Fruit fly (Drosophila melanogaster): ENCODE results near the gene CG12091.

CG12091 gene

DNA sequence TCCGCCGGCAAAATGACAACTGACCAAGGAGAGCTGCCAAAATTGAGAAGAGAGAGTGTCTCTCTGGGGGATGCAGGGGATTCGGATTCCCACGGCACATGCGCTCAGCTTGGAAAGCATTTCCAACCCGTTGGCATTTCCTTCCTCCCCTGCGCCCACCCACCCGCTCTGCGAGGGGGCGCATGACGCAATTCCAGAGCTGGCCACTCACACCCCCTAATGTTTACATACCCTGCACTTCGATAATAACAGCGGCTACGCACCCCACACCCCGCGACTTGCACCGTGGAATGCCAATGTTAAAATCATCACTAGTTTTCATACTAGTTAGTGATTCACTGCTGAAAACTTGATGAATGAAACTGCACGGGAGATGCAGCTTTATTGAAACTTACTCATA, 47.1 kb downstream of the CG12091 start, which contains the start of gene stet (continued):
- TF ChIP-seq CG8944 (GFP tag; optimal IDR thresholded peaks at IDR 0.05) (no peak), schlank (tag; optimal IDR thresholded peaks at IDR 0.05) (no peak), Eip74EF (GFP tag; optimal IDR thresholded peaks at IDR 0.05) (no peak), CG10565 (GFP tag; optimal IDR thresholded peaks at IDR 0.05) (no peak), CG13424 (tag; optimal IDR thresholded peaks at IDR 0.05) (no peak), lola (GFP tag; optimal IDR thresholded peaks at IDR 0.05) (no peak), HmgZ (tag; optimal IDR thresholded peaks at IDR 0.05) (no peak), CG7372 (GFP tag; IDR thresholded peaks at IDR 0.05) (no peak), HHEX (GFP tag; optimal IDR thresholded peaks at IDR 0.05) (no peak), peb (GFP tag; IDR thresholded peaks at IDR 0.05) (no peak), CG34224 (GFP tag; IDR thresholded peaks at IDR 0.05; ENCODE audit: partially characterized antibody) (no peak), CG9609 (GFP tag; optimal IDR thresholded peaks at IDR 0.05) (no peak), CrebB (tag; optimal IDR thresholded peaks at IDR 0.05) (no peak), Tbp (GFP tag; optimal IDR thresholded peaks at IDR 0.05) (no peak), chn (GFP tag; optimal IDR thresholded peaks at IDR 0.05) (no peak), cwo (GFP tag; optimal IDR thresholded peaks at IDR 0.05) (peak; percentile 1), Side (GFP tag; optimal IDR thresholded peaks at IDR 0.05) (no peak), Opbp (GFP tag; IDR thresholded peaks at IDR 0.05; ENCODE audit: partially characterized antibody) (0 out of 3 replicates have a peak, but pooled peaks have one; percentile 18), tna (GFP tag; IDR thresholded peaks at IDR 0.05; ENCODE audit: partially characterized antibody) (no peak), D (optimal IDR thresholded peaks at IDR 0.05) (no peak), D (GFP tag; optimal IDR thresholded peaks at IDR 0.05) (no peak), chinmo (GFP tag; IDR thresholded peaks at IDR 0.05; ENCODE audit: partially characterized antibody) (0 out of 4 replicates have a peak, but pooled peaks have one; percentile 51), slbo (GFP tag; IDR thresholded peaks at IDR 0.05) (no peak), zen (tag; optimal IDR thresholded peaks at IDR 0.05) (no peak), CG17186 (GFP tag; optimal IDR thresholded peaks at IDR 0.05) (no peak), CoRest (tag; optimal IDR thresholded peaks at IDR 0.05) (no peak), Atf-2 (GFP tag; optimal IDR thresholded peaks at IDR 0.05) (no peak), CG12769 (tag; optimal IDR thresholded peaks at IDR 0.05) (no peak), Rfx (GFP tag; IDR thresholded peaks at IDR 0.05) (peak; percentile 21; the same call in 1 of the 2 replicates), CG10543 (GFP tag; optimal IDR thresholded peaks at IDR 0.05) (peak; percentile 44), sug (tag; optimal IDR thresholded peaks at IDR 0.05) (no peak), danr (GFP tag; IDR thresholded peaks at IDR 0.05) (no peak), CG16815 (GFP tag; optimal IDR thresholded peaks at IDR 0.05) (no peak), CG15514 (GFP tag; optimal IDR thresholded peaks at IDR 0.05) (peak; percentile 33), NK7.1 (GFP tag; optimal IDR thresholded peaks at IDR 0.05) (no peak), bsh (GFP tag; optimal IDR thresholded peaks at IDR 0.05) (no peak), hth (optimal IDR thresholded peaks at IDR 0.05) (no peak), BtbVII (GFP tag; optimal IDR thresholded peaks at IDR 0.05) (no peak), Ets65A (GFP tag) (no peak), Doc2 (GFP tag; IDR thresholded peaks at IDR 0.05) (no peak), Asciz (GFP tag; optimal IDR thresholded peaks at IDR 0.05) (no peak), CG9727 (GFP tag; optimal IDR thresholded peaks at IDR 0.05) (no peak), CG10654 (GFP tag; optimal IDR thresholded peaks at IDR 0.05) (no peak), Spps (tag; optimal IDR thresholded peaks at IDR 0.05) (no peak), Ets97D (GFP tag; optimal IDR thresholded peaks at IDR 0.05) (peak; percentile 11), jumu (GFP tag; optimal IDR thresholded peaks at IDR 0.05) (no peak), CG18011 (GFP tag; optimal IDR thresholded peaks at IDR 0.05) (no peak), ind (GFP tag; optimal IDR thresholded peaks at IDR 0.05) (no peak), repo (GFP tag; optimal IDR thresholded peaks at IDR 0.05) (no peak), pita (GFP tag; optimal IDR thresholded peaks at IDR 0.05) (no peak), CG11398 (GFP tag; optimal IDR thresholded peaks at IDR 0.05) (no peak)
